Worm (Caenorhabditis elegans): ENCODE measurements around the gene Y58A7A.1.

DNA sequence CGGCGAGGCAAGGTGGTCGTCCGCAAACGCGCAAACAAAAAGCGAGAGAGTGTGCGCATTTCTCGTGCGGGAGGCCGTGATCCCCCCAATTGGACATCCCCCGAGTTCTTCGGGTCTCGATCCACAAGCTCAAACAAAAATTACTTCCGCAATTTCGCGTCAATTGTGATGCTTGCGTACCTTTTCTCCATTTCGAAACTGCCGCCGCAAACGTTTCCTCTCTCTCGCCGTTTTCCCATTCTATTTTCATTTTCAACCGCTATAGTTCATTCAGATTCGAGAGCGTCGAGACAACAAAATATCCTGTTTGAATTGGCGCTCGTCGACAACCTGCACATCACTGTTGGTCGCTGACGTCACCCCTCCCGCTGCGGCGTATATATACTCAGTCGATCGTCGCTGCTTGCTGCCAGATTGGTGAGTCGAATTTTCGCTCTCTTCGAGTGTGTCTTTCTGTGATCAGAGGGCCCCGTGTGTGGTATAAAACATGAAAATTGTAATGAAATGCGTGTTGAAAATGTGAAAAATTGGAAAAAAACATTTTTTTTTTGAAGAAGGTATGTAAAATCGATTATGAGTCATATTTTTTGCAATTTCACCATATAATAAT lies 19.9 kb downstream of the Y58A7A.1 start, which contains the start of the genes pqn-51 and K11D12.14:
- TF ChIP-seq B0310.2 (tag; optimal IDR thresholded peaks at IDR 0.05) (no peak), hmbx-1 (tag; optimal IDR thresholded peaks at IDR 0.05) (no peak), ama-1 (optimal IDR thresholded peaks at IDR 0.05) (no peak), scrt-1 (GFP tag; IDR thresholded peaks at IDR 0.05) (peak; percentile 85), ets-7 (tag; optimal IDR thresholded peaks at IDR 0.05) (no peak), hmg-4 (GFP tag; optimal IDR thresholded peaks at IDR 0.05) (peak; percentile 15), tra-4 (tag; optimal IDR thresholded peaks at IDR 0.05) (no peak), pes-1 (GFP tag; IDR thresholded peaks at IDR 0.05) (0 out of 2 replicates have a peak, but pooled peaks have one; percentile 32), ceh-36 (tag; optimal IDR thresholded peaks at IDR 0.05) (no peak), flt-1 (GFP tag; IDR thresholded peaks at IDR 0.05) (0 out of 2 replicates have a peak, but pooled peaks have one; percentile 20), aly-1 (tag; optimal IDR thresholded peaks at IDR 0.05) (no peak), tbx-11 (GFP tag; IDR thresholded peaks at IDR 0.05) (no peak)
